Fruit fly (Drosophila melanogaster) whole organism, wandering third instar larva: Measurements from ENCODE around the gene ND-15.

Experiments
- Abd-B ChIP-seq: fragments of >200 bp; optimal IDR thresholded peaks from 2 replicates; lab custom pipeline; 2017; ENCODE audit warnings: missing biosample characterization, missing genetic modification characterization
- CG32264 ChIP-seq: fragments of 200-800 bp; sonication (Bioruptor generic); optimal IDR thresholded peaks from 2 replicates; lab custom pipeline; 2016; ENCODE audit warnings: missing biosample characterization, missing genetic modification characterization
- CG9705 ChIP-seq: fragments of 200-800 bp; sonication (Bioruptor generic); optimal IDR thresholded peaks from 2 replicates; lab custom pipeline; 2018; ENCODE audit warnings: missing biosample characterization, mild to moderate bottlenecking, missing genetic modification characterization
- CrebA ChIP-seq: fragments of 200-800 bp; sonication (Bioruptor generic); optimal IDR thresholded peaks from 2 replicates; lab custom pipeline; 2016; ENCODE audit warnings: missing biosample characterization, mild to moderate bottlenecking, missing genetic modification characterization, borderline replicate concordance
- Dfd ChIP-seq: fragments of >200 bp; optimal IDR thresholded peaks from 2 replicates; lab custom pipeline; 2017; ENCODE audit warnings: missing biosample characterization, missing genetic modification characterization
- Dif ChIP-seq: fragments of 200-275, 200-300 bp; sonication (Bioruptor generic); optimal IDR thresholded peaks from 2 replicates; lab custom pipeline; 2018; ENCODE audit warnings: missing biosample characterization, missing genetic modification characterization; ENCODE audit not compliant: partially characterized antibody
- GATAd ChIP-seq: sonication (Bioruptor generic); optimal IDR thresholded peaks from 2 replicates; lab custom pipeline; 2016; ENCODE audit warnings: missing biosample characterization, missing genetic modification characterization
- HLH106 ChIP-seq: fragments of 200-800 bp; optimal IDR thresholded peaks from 3 replicates; lab custom pipeline; 2019; ENCODE audit warnings: missing biosample characterization, mild to moderate bottlenecking, missing genetic modification characterization, moderate library complexity
- Hnf4 ChIP-seq: fragments of 200-800 bp; sonication (Bioruptor generic); optimal IDR thresholded peaks from 2 replicates; lab custom pipeline; 2016; ENCODE audit warnings: missing biosample characterization, mild to moderate bottlenecking, missing genetic modification characterization
- Hr78 ChIP-seq: fragments of >200 bp; optimal IDR thresholded peaks from 2 replicates; lab custom pipeline; 2017; ENCODE audit warnings: missing biosample characterization, missing genetic modification characterization
- Hr83 ChIP-seq: fragments of 200-300 bp; sonication (Bioruptor generic); optimal IDR thresholded peaks from 2 replicates; lab custom pipeline; 2016; ENCODE audit warnings: missing biosample characterization, mild to moderate bottlenecking, missing genetic modification characterization, moderate library complexity; ENCODE audit not compliant: poor library complexity, severe bottlenecking
- Jra ChIP-seq: sonication (Bioruptor generic); optimal IDR thresholded peaks from 2 replicates; lab custom pipeline; 2016; ENCODE audit warnings: missing biosample characterization, missing genetic modification characterization
- Mio ChIP-seq: sonication (Bioruptor generic); optimal IDR thresholded peaks from 2 replicates; lab custom pipeline; 2016; ENCODE audit warnings: missing biosample characterization, missing genetic modification characterization
- Myc ChIP-seq: fragments of >200 bp; optimal IDR thresholded peaks from 2 replicates; lab custom pipeline; 2017
- N ChIP-seq: fragments of >200 bp; optimal IDR thresholded peaks from 2 replicates; lab custom pipeline; 2018; ENCODE audit warnings: missing biosample characterization, missing external identifiers, missing genetic modification characterization
- OdsH ChIP-seq: fragments of 200-800 bp; sonication (Bioruptor generic); optimal IDR thresholded peaks from 2 replicates; lab custom pipeline; 2016; ENCODE audit warnings: missing biosample characterization, mild to moderate bottlenecking, missing genetic modification characterization
- Rel ChIP-seq, 2 experiments: fragments of 200-800 bp; sonication (Bioruptor generic) in 1 of 2; optimal IDR thresholded peaks; 2 replicates in 1 of 2; 3 replicates in 1 of 2; lab custom pipeline; 2016 to 2019; ENCODE audit warnings: mild to moderate bottlenecking in 2 of 2, missing biosample characterization in 2 of 2, missing genetic modification characterization in 2 of 2, moderate library complexity in 1 of 2
- Sp1 ChIP-seq: fragments of 200-800 bp; sonication (Bioruptor generic); optimal IDR thresholded peaks from 3 replicates; lab custom pipeline; 2019; ENCODE audit warnings: missing biosample characterization, mild to moderate bottlenecking, missing genetic modification characterization, moderate library complexity
- Vsx2 ChIP-seq: fragments of 200-300, 225-300 bp; sonication (Bioruptor generic); optimal IDR thresholded peaks from 2 replicates; lab custom pipeline; 2018; ENCODE audit warnings: missing biosample characterization, missing genetic modification characterization; ENCODE audit not compliant: partially characterized antibody
- br ChIP-seq: fragments of 200-800 bp; sonication (Bioruptor generic); optimal IDR thresholded peaks from 2 replicates; lab custom pipeline; 2016; ENCODE audit warnings: missing biosample characterization, missing genetic modification characterization
- brk ChIP-seq: fragments of 200-800 bp; sonication (Bioruptor generic); optimal IDR thresholded peaks from 2 replicates; lab custom pipeline; 2016; ENCODE audit warnings: missing biosample characterization, mild to moderate bottlenecking, missing genetic modification characterization
- dl ChIP-seq, 2 experiments: fragments of 175-275, 200-275 bp in 1 of 2; fragments of 200-275 bp in 1 of 2; sonication (Bioruptor generic); optimal IDR thresholded peaks; lab custom pipeline; 2018; ENCODE audit warnings: mild to moderate bottlenecking in 2 of 2, missing biosample characterization in 2 of 2, missing genetic modification characterization in 2 of 2, moderate library complexity in 2 of 2; ENCODE audit not compliant: partially characterized antibody in 2 of 2, insufficient read depth in 1 of 2
- dmrt93B ChIP-seq: fragments of 200-800 bp; sonication (Bioruptor generic); optimal IDR thresholded peaks from 2 replicates; lab custom pipeline; 2018; ENCODE audit warnings: missing biosample characterization, mild to moderate bottlenecking, missing genetic modification characterization
- dsf ChIP-seq: sonication (Bioruptor generic); optimal IDR thresholded peaks from 2 replicates; lab custom pipeline; 2016; ENCODE audit warnings: missing biosample characterization, missing genetic modification characterization, borderline replicate concordance
- ey ChIP-seq: fragments of 200-800 bp; sonication (Bioruptor generic); optimal IDR thresholded peaks from 2 replicates; lab custom pipeline; 2016; ENCODE audit warnings: missing biosample characterization, missing genetic modification characterization
- foxo ChIP-seq, 2 experiments: fragments of 200-800 bp; sonication (Bioruptor generic); optimal IDR thresholded peaks; 2 replicates in 1 of 2; 3 replicates in 1 of 2; lab custom pipeline; 2016 to 2017; ENCODE audit warnings: missing biosample characterization in 2 of 2, missing genetic modification characterization in 2 of 2
- fru ChIP-seq: fragments of 200-800 bp; sonication (Bioruptor generic); optimal IDR thresholded peaks from 3 replicates; lab custom pipeline; 2016; ENCODE audit warnings: missing biosample characterization, mild to moderate bottlenecking, missing genetic modification characterization
- h ChIP-seq: fragments of 200-800 bp; sonication (Bioruptor generic); optimal IDR thresholded peaks from 3 replicates; lab custom pipeline; 2016; ENCODE audit warnings: missing biosample characterization, mild to moderate bottlenecking, missing genetic modification characterization
- jim ChIP-seq: fragments of 175-275, 200-325 bp; sonication (Bioruptor generic); optimal IDR thresholded peaks from 2 replicates; lab custom pipeline; 2016; ENCODE audit warnings: missing biosample characterization, mild to moderate bottlenecking, missing genetic modification characterization
- lola ChIP-seq: fragments of >200 bp; optimal IDR thresholded peaks from 2 replicates; lab custom pipeline; 2017; ENCODE audit warnings: missing biosample characterization, missing genetic modification characterization
- pan ChIP-seq: fragments of >200 bp; optimal IDR thresholded peaks from 2 replicates; lab custom pipeline; 2017
- psq ChIP-seq: fragments of 200-800 bp; sonication (Bioruptor generic); optimal IDR thresholded peaks from 3 replicates; lab custom pipeline; 2017; ENCODE audit warnings: missing biosample characterization, mild to moderate bottlenecking, missing genetic modification characterization, moderate library complexity
- rgr ChIP-seq: fragments of 200-800 bp; sonication (Bioruptor generic); optimal IDR thresholded peaks from 3 replicates; lab custom pipeline; 2016; ENCODE audit warnings: missing biosample characterization, mild to moderate bottlenecking, missing genetic modification characterization
- sage ChIP-seq: fragments of 200-800 bp; sonication (Bioruptor generic); optimal IDR thresholded peaks from 2 replicates; lab custom pipeline; 2016; ENCODE audit warnings: missing biosample characterization, mild to moderate bottlenecking, missing genetic modification characterization
- sv ChIP-seq: fragments of 200-800 bp; sonication (Bioruptor generic); optimal IDR thresholded peaks from 3 replicates; lab custom pipeline; 2016; ENCODE audit warnings: missing biosample characterization, missing genetic modification characterization
- tai ChIP-seq: sonication (Bioruptor generic); optimal IDR thresholded peaks from 2 replicates; lab custom pipeline; 2016; ENCODE audit warnings: missing biosample characterization, missing genetic modification characterization
- usp ChIP-seq: fragments of >200 bp; optimal IDR thresholded peaks from 2 replicates; lab custom pipeline; 2017; ENCODE audit warnings: missing biosample characterization, missing genetic modification characterization
- woc ChIP-seq: sonication (Bioruptor generic); optimal IDR thresholded peaks from 2 replicates; lab custom pipeline; 2016; ENCODE audit warnings: missing biosample characterization, mild to moderate bottlenecking, missing genetic modification characterization

The ND-15 gene

dm6 chr2L:168270-168901, 53.9 kb downstream of the ND-15 start:
- TF ChIP-seq Hnf4 (peak; percentile 11), N (no peak), CrebA (GFP tag; lab: Kevin White, UChicago) (no peak), Hr83 (GFP tag; lab: Kevin White, UChicago) (peak; percentile 57), sage (GFP tag; lab: Kevin White, UChicago) (peak; percentile 13), brk (peak; percentile 40)

dm6 chr2L:170383-170782, 55.9 kb downstream of the ND-15 start:
- TF ChIP-seq rgr (GFP tag; lab: Kevin White, UChicago), result no peak
- peak; percentile 41 for TF ChIP-seq tai
- TF ChIP-seq dl (GFP tag; optimal IDR thresholded peaks at IDR 0.05; lab: Kevin White, UChicago; ENCODE audit: insufficient read depth in 1 of 2, partially characterized antibody in 2 of 2), result no peak
- TF ChIP-seq h (GFP tag; lab: Kevin White, UChicago), result no peak
- no peak for TF ChIP-seq sv (GFP tag; lab: Kevin White, UChicago)
- peak; percentile 56 for TF ChIP-seq CrebA (GFP tag; lab: Kevin White, UChicago)
- TF ChIP-seq Vsx2, result no peak
- TF ChIP-seq pan, result no peak
- no peak for TF ChIP-seq Hnf4
- no peak for TF ChIP-seq Myc (lab: Kevin White, UChicago)
- TF ChIP-seq fru, result no peak
- TF ChIP-seq HLH106, result no peak
- TF ChIP-seq N, result no peak
- no peak for TF ChIP-seq foxo (GFP tag; optimal IDR thresholded peaks at IDR 0.05; lab: Kevin White, UChicago)
- TF ChIP-seq sage (GFP tag; lab: Kevin White, UChicago), result peak; percentile 0
- no peak for TF ChIP-seq woc (GFP tag; lab: Kevin White, UChicago)
- TF ChIP-seq Mio (GFP tag; lab: Kevin White, UChicago), result no peak
- no peak for TF ChIP-seq Dfd (GFP tag; lab: Kevin White, UChicago)
- no peak for TF ChIP-seq CG32264 (GFP tag; lab: Kevin White, UChicago)
- TF ChIP-seq CG9705, result no peak
- no peak for TF ChIP-seq psq (GFP tag; lab: Kevin White, UChicago)
- TF ChIP-seq brk, result no peak
- peak; percentile 4 for TF ChIP-seq Rel (GFP tag; optimal IDR thresholded peaks at IDR 0.05; lab: Kevin White, UChicago)
- peak; percentile 6 for TF ChIP-seq Rel (tag; optimal IDR thresholded peaks at IDR 0.05; lab: Kevin White, UChicago)
- no peak for TF ChIP-seq Hr83 (GFP tag; lab: Kevin White, UChicago)
- TF ChIP-seq jim (GFP tag; lab: Kevin White, UChicago), result no peak

- TF ChIP-seq Rel (GFP tag; optimal IDR thresholded peaks at IDR 0.05; lab: Kevin White, UChicago) (no peak), Rel (tag; optimal IDR thresholded peaks at IDR 0.05; lab: Kevin White, UChicago) (no peak), fru (peak; percentile 56), CG9705 (no peak), woc (GFP tag; lab: Kevin White, UChicago) (peak; percentile 43), Vsx2 (no peak), GATAd (GFP tag; lab: Kevin White, UChicago) (no peak), OdsH (GFP tag; lab: Kevin White, UChicago) (peak; percentile 50), jim (GFP tag; lab: Kevin White, UChicago) (peak; percentile 3), usp (GFP tag; lab: Kevin White, UChicago) (no peak), ey (GFP tag; lab: Kevin White, UChicago) (peak; percentile 22), HLH106 (no peak), pan (peak; percentile 1), rgr (GFP tag; lab: Kevin White, UChicago) (peak; percentile 11), CrebA (GFP tag; lab: Kevin White, UChicago) (no peak), dmrt93B (GFP tag; lab: Kevin White, UChicago) (no peak), dl (GFP tag; optimal IDR thresholded peaks at IDR 0.05; lab: Kevin White, UChicago; ENCODE audit: insufficient read depth in 1 of 2, partially characterized antibody in 2 of 2) (peak in 1 of 2 experiments; percentile 10), Sp1 (GFP tag; lab: Kevin White, UChicago) (peak; percentile 31), dsf (GFP tag; lab: Kevin White, UChicago) (no peak), psq (GFP tag; lab: Kevin White, UChicago) (peak; percentile 50), h (GFP tag; lab: Kevin White, UChicago) (peak; percentile 41), Jra (peak; percentile 6), br (GFP tag; lab: Kevin White, UChicago) (peak; percentile 6), sage (GFP tag; lab: Kevin White, UChicago) (peak; percentile 22), Mio (GFP tag; lab: Kevin White, UChicago) (no peak), Hnf4 (peak; percentile 49), Dif (peak; percentile 18), N (no peak), Abd-B (GFP tag; lab: Kevin White, UChicago) (no peak), tai (peak; percentile 48), Dfd (GFP tag; lab: Kevin White, UChicago) (no peak), CG32264 (GFP tag; lab: Kevin White, UChicago) (peak; percentile 3), foxo (GFP tag; optimal IDR thresholded peaks at IDR 0.05; lab: Kevin White, UChicago) (peak in 1 of 2 experiments; percentile 38), lola (no peak), Myc (lab: Kevin White, UChicago) (no peak), sv (GFP tag; lab: Kevin White, UChicago) (no peak), Hr78 (GFP tag; lab: Kevin White, UChicago) (no peak), brk (peak; percentile 74), Hr83 (GFP tag; lab: Kevin White, UChicago) (peak; percentile 73)
Measured at dm6 chr2L:171499-172250, 57.1 kb downstream of the ND-15 start.
